Worm (Caenorhabditis elegans) whole organism, young adult: ENCODE data around the gene math-38.

ENCODE experiments used
- B0019.2 ChIP-seq: fragments of 200-800 bp; sonication (Bioruptor generic); conservative IDR thresholded peaks from 2 replicates; pipeline ENCODE4 v1.3.6; 2022; ENCODE audit warnings: missing genetic modification reagents, missing genetic modification characterization, missing compliant biosample characterization
- B0261.1 ChIP-seq: sonication (generic microtip); optimal IDR thresholded peaks from 2 replicates; lab custom pipeline; 2016; ENCODE audit warnings: mild to moderate bottlenecking, missing genetic modification characterization, moderate library complexity, missing compliant biosample characterization
- C17E4.6 ChIP-seq: fragments of 200-800 bp; sonication (Bioruptor generic); IDR thresholded peaks from 2 replicates; pipeline ENCODE4 v1.3.6; 2022; ENCODE audit warnings: missing genetic modification reagents, missing genetic modification characterization, missing compliant biosample characterization
- D2030.7 ChIP-seq: fragments of 200-800 bp; sonication (Bioruptor generic); IDR thresholded peaks from 2 replicates; pipeline ENCODE4 v1.3.6; 2022; ENCODE audit warnings: missing genetic modification reagents, missing genetic modification characterization, missing compliant biosample characterization
- F10E7.11 ChIP-seq: sonication (generic microtip); optimal IDR thresholded peaks from 2 replicates; lab custom pipeline; 2017; ENCODE audit warnings: mild to moderate bottlenecking, missing genetic modification characterization, moderate library complexity, missing compliant biosample characterization
- F22D6.2 ChIP-seq: sonication (generic microtip); optimal IDR thresholded peaks from 2 replicates; lab custom pipeline; 2016; ENCODE audit warnings: mild to moderate bottlenecking, missing genetic modification characterization, missing compliant biosample characterization
- F49E8.2 ChIP-seq: sonication (generic microtip); optimal IDR thresholded peaks from 3 replicates; lab custom pipeline; 2017; ENCODE audit warnings: missing genetic modification characterization, mild to moderate bottlenecking, missing compliant biosample characterization, antibody characterized with exemption, moderate library complexity; ENCODE audit not compliant: insufficient read depth
- F52B5.7 ChIP-seq: sonication (generic microtip); optimal IDR thresholded peaks from 2 replicates; lab custom pipeline; 2016; ENCODE audit warnings: mild to moderate bottlenecking, missing genetic modification characterization, missing compliant biosample characterization
- K11D2.4 ChIP-seq: fragments of 200-800 bp; sonication (Bioruptor generic); IDR thresholded peaks from 2 replicates; pipeline ENCODE4 v1.3.6; 2022; ENCODE audit warnings: missing genetic modification reagents, missing genetic modification characterization, missing compliant biosample characterization
- T07F8.4 ChIP-seq: sonication (generic microtip); optimal IDR thresholded peaks from 2 replicates; lab custom pipeline; 2016; ENCODE audit warnings: mild to moderate bottlenecking, missing genetic modification characterization, moderate library complexity, missing compliant biosample characterization
- Y56A3A.18 ChIP-seq: fragments of 200-800 bp; sonication (Bioruptor generic); IDR thresholded peaks from 2 replicates; pipeline ENCODE4 v1.3.6; 2022; ENCODE audit warnings: missing genetic modification reagents, missing genetic modification characterization, missing compliant biosample characterization
- Y67H2A.10 ChIP-seq: fragments of 200-800 bp; sonication (Bioruptor generic); conservative IDR thresholded peaks from 2 replicates; pipeline ENCODE4 v1.3.6; 2022; ENCODE audit warnings: missing genetic modification reagents, missing genetic modification characterization, missing compliant biosample characterization
- ama-1 ChIP-seq, 3 experiments: fragments of 150-350 bp in 1 of 3; sonication (generic microtip) in 2 of 3; optimal IDR thresholded peaks; 2 replicates each; lab custom pipeline; 2014 to 2018; ENCODE audit warnings: missing biosample characterization in 2 of 3, missing genetic modification characterization in 2 of 3, missing genetic modification reagents in 2 of 3
- attf-5 ChIP-seq: fragments of 200-800 bp; sonication (Bioruptor generic); optimal IDR thresholded peaks from 2 replicates; lab custom pipeline; 2018; ENCODE audit warnings: mild to moderate bottlenecking, missing genetic modification characterization, missing compliant biosample characterization
- bed-2 ChIP-seq: fragments of 200-800 bp; sonication (Bioruptor generic); IDR thresholded peaks from 2 replicates; pipeline ENCODE4 v1.3.6; 2022; ENCODE audit warnings: missing genetic modification reagents, missing genetic modification characterization, missing compliant biosample characterization
- egrh-3 ChIP-seq: fragments of 200-800 bp; sonication (Bioruptor generic); IDR thresholded peaks from 2 replicates; pipeline ENCODE4 v1.3.6; 2022; ENCODE audit warnings: missing genetic modification reagents, missing genetic modification characterization, missing compliant biosample characterization
- ekl-4 ChIP-seq: fragments of 200-800 bp; sonication (Bioruptor generic); IDR thresholded peaks from 2 replicates; pipeline ENCODE4 v1.3.6; 2022; ENCODE audit warnings: missing genetic modification reagents, missing genetic modification characterization, missing compliant biosample characterization
- fkh-3 ChIP-seq: sonication (generic microtip); optimal IDR thresholded peaks from 2 replicates; lab custom pipeline; 2016; ENCODE audit warnings: mild to moderate bottlenecking, missing genetic modification characterization, missing compliant biosample characterization
- him-1 ChIP-seq: sonication (generic microtip); optimal IDR thresholded peaks from 2 replicates; lab custom pipeline; 2016; ENCODE audit warnings: missing genotype, missing genetic modification reagents, missing genetic modification characterization, missing compliant biosample characterization
- hlh-12 ChIP-seq: sonication (generic microtip); optimal IDR thresholded peaks from 2 replicates; lab custom pipeline; 2016; ENCODE audit warnings: missing genetic modification characterization, missing compliant biosample characterization
- hrde-1 ChIP-seq: sonication (generic microtip); optimal IDR thresholded peaks from 2 replicates; lab custom pipeline; 2016; ENCODE audit warnings: missing genetic modification characterization, mild to moderate bottlenecking, missing compliant biosample characterization, moderate library complexity, missing genotype, missing genetic modification reagents, borderline replicate concordance
- lag-1 ChIP-seq: fragments of 200-800 bp; sonication (Bioruptor generic); IDR thresholded peaks from 2 replicates; pipeline ENCODE4 v1.3.6; 2022; ENCODE audit warnings: missing genetic modification reagents, missing genetic modification characterization, missing compliant biosample characterization
- lin-40 ChIP-seq: sonication (generic microtip); optimal IDR thresholded peaks from 2 replicates; lab custom pipeline; 2016; ENCODE audit warnings: missing genetic modification characterization, mild to moderate bottlenecking, missing compliant biosample characterization, missing genotype, missing genetic modification reagents
- lir-1 ChIP-seq: fragments of 200-800 bp; sonication (Bioruptor generic); conservative IDR thresholded peaks from 2 replicates; pipeline ENCODE4 v1.3.6; 2022; ENCODE audit warnings: missing genetic modification reagents, missing genetic modification characterization, missing compliant biosample characterization
- mxl-1 ChIP-seq: sonication (generic microtip); optimal IDR thresholded peaks from 2 replicates; lab custom pipeline; 2016; ENCODE audit warnings: missing genetic modification characterization, missing compliant biosample characterization
- nfya-2 ChIP-seq: fragments of 200-800 bp; sonication (Bioruptor generic); IDR thresholded peaks from 2 replicates; pipeline ENCODE4 v1.3.6; 2022; ENCODE audit warnings: missing genetic modification reagents, missing genetic modification characterization, missing compliant biosample characterization
- nhr-27 ChIP-seq: fragments of 200-800 bp; sonication (Bioruptor generic); optimal IDR thresholded peaks from 2 replicates; lab custom pipeline; 2018; ENCODE audit warnings: mild to moderate bottlenecking, missing genetic modification characterization, moderate library complexity, missing compliant biosample characterization
- nhr-80 ChIP-seq: sonication (generic microtip); optimal IDR thresholded peaks from 2 replicates; lab custom pipeline; 2016; ENCODE audit warnings: missing genetic modification characterization, missing compliant biosample characterization
- pha-4 ChIP-seq: fragments of 150-350 bp; sonication (generic microtip); optimal IDR thresholded peaks from 2 replicates; lab custom pipeline; 2014; ENCODE audit warnings: missing biosample characterization, missing genetic modification reagents, missing genetic modification characterization
- rec-8 ChIP-seq, 2 experiments: sonication (generic microtip); optimal IDR thresholded peaks; 2 replicates each; lab custom pipeline; 2016; ENCODE audit warnings: mild to moderate bottlenecking in 2 of 2, missing genetic modification characterization in 2 of 2, missing genetic modification reagents in 2 of 2, missing genotype in 2 of 2, missing biosample characterization in 1 of 2, missing compliant biosample characterization in 1 of 2, moderate library complexity in 1 of 2
- sea-2 ChIP-seq: fragments of 200-800 bp; sonication (Bioruptor generic); IDR thresholded peaks from 2 replicates; pipeline ENCODE4 v1.3.6; 2022; ENCODE audit warnings: missing genetic modification characterization, missing compliant biosample characterization
- snpc-1.1 ChIP-seq: sonication (generic microtip); optimal IDR thresholded peaks from 2 replicates; lab custom pipeline; 2017; ENCODE audit warnings: missing genetic modification characterization, mild to moderate bottlenecking, missing compliant biosample characterization, antibody characterized with exemption, moderate library complexity, missing genotype, missing genetic modification reagents; ENCODE audit not compliant: insufficient read depth
- somi-1 ChIP-seq: fragments of 200-800 bp; sonication (Bioruptor generic); optimal IDR thresholded peaks from 2 replicates; lab custom pipeline; 2018; ENCODE audit warnings: mild to moderate bottlenecking, missing genetic modification characterization, missing compliant biosample characterization
- tbp1 ChIP-seq: fragments of 200-800 bp; sonication (Bioruptor generic); optimal IDR thresholded peaks from 2 replicates; lab custom pipeline; 2018; ENCODE audit warnings: mild to moderate bottlenecking, missing genetic modification characterization, missing compliant biosample characterization
- unc-130 ChIP-seq: sonication (generic microtip); optimal IDR thresholded peaks from 2 replicates; lab custom pipeline; 2016; ENCODE audit warnings: missing genetic modification reagents, missing genetic modification characterization, missing compliant biosample characterization
- unc-62 ChIP-seq: fragments of 150-350 bp; optimal IDR thresholded peaks from 2 replicates; lab custom pipeline; 2014; ENCODE audit warnings: missing biosample characterization, missing genetic modification reagents, missing genetic modification characterization
- zfh-2 ChIP-seq: fragments of 200-800 bp; sonication (Bioruptor generic); conservative IDR thresholded peaks from 2 replicates; pipeline ENCODE4 v1.3.6; 2022; ENCODE audit warnings: missing genetic modification reagents, missing genetic modification characterization, missing compliant biosample characterization
- zim-3 ChIP-seq: sonication (generic microtip); optimal IDR thresholded peaks from 2 replicates; lab custom pipeline; 2017; ENCODE audit warnings: mild to moderate bottlenecking, missing genetic modification characterization, moderate library complexity, missing compliant biosample characterization
- ztf-28 ChIP-seq: fragments of 200-800 bp; sonication (Bioruptor generic); IDR thresholded peaks from 2 replicates; pipeline ENCODE4 v1.3.6; 2022; ENCODE audit warnings: missing genetic modification reagents, missing genetic modification characterization, missing compliant biosample characterization
- ztf-6 ChIP-seq: fragments of 200-800 bp; sonication (Bioruptor generic); IDR thresholded peaks from 2 replicates; pipeline ENCODE4 v1.3.6; 2022; ENCODE audit warnings: missing genetic modification reagents, missing genetic modification characterization, missing compliant biosample characterization

The math-38 gene

ce11 chrII:1618948-1619347 lies 39.2 kb upstream of the math-38 start, which contains the start of gene fbxa-166:
fbxa-166 (minus strand) TSS chrII:1619048.
- no peak for TF ChIP-seq zfh-2 (GFP tag; lab: Robert Waterston, UW)
- no peak for TF ChIP-seq pha-4 (tag; lab: Kevin White, UChicago)
- no peak for TF ChIP-seq unc-130
- TF ChIP-seq mxl-1 (tag; lab: Kevin White, UChicago): no peak
- TF ChIP-seq ekl-4 (GFP tag; lab: Robert Waterston, UW): no peak
- no peak for TF ChIP-seq bed-2
- no peak for TF ChIP-seq hrde-1 (tag; lab: Kevin White, UChicago)
- TF ChIP-seq fkh-3 (tag; lab: Kevin White, UChicago): no peak
- no peak for TF ChIP-seq Y67H2A.10 (GFP tag; lab: Robert Waterston, UW)
- TF ChIP-seq T07F8.4 (tag; lab: Kevin White, UChicago): no peak
- TF ChIP-seq nfya-2 (GFP tag; lab: Robert Waterston, UW): no peak
- TF ChIP-seq F10E7.11: no peak
- TF ChIP-seq ztf-28: no peak
- TF ChIP-seq sea-2 (GFP tag; lab: Robert Waterston, UW): no peak

- TF ChIP-seq B0019.2 (GFP tag; lab: Robert Waterston, UW) (no peak), lin-40 (tag; lab: Kevin White, UChicago) (no peak), attf-5 (GFP tag; lab: Kevin White, UChicago) (no peak), D2030.7 (GFP tag; lab: Robert Waterston, UW) (no peak), ztf-6 (GFP tag; lab: Robert Waterston, UW) (no peak), tbp1 (GFP tag; lab: Kevin White, UChicago) (no peak), F49E8.2 (no peak), zim-3 (tag; lab: Kevin White, UChicago) (no peak), F52B5.7 (tag; lab: Kevin White, UChicago) (no peak), F22D6.2 (tag; lab: Kevin White, UChicago) (no peak), somi-1 (GFP tag; lab: Kevin White, UChicago) (no peak), K11D2.4 (GFP tag; lab: Robert Waterston, UW) (no peak), nhr-80 (no peak), Y56A3A.18 (GFP tag; lab: Robert Waterston, UW) (no peak), egrh-3 (GFP tag; lab: Robert Waterston, UW) (no peak), T07F8.4 (tag; lab: Kevin White, UChicago) (no peak), hrde-1 (tag; lab: Kevin White, UChicago) (no peak)
Measured at ce11 chrII:1616382-1616781, 36.6 kb upstream of the math-38 start, which contains the start of gene fbxa-165. fbxa-165 (minus strand) TSS chrII:1616482.

ce11 chrII:1613972-1614371 lies 34.2 kb upstream of the math-38 start, which contains the start of gene fbxa-164:
fbxa-164 (minus strand) TSS chrII:1614072.
- TF ChIP-seq C17E4.6 (GFP tag; lab: Robert Waterston, UW): no peak
- TF ChIP-seq rec-8 (tag; optimal IDR thresholded peaks at IDR 0.05; lab: Kevin White, UChicago): no peak
- TF ChIP-seq snpc-1.1 (tag; lab: Kevin White, UChicago): no peak
- TF ChIP-seq nhr-27 (tag; lab: Kevin White, UChicago): no peak
- no peak for TF ChIP-seq B0261.1
- TF ChIP-seq, all 124 proteins: peak for 0

- TF ChIP-seq hlh-12 (tag; lab: Kevin White, UChicago) (no peak), bed-2 (no peak), ama-1 (optimal IDR thresholded peaks at IDR 0.05; lab: Kevin White, UChicago) (no peak), ama-1 (GFP tag; optimal IDR thresholded peaks at IDR 0.05; lab: Kevin White, UChicago) (no peak), him-1 (tag; lab: Kevin White, UChicago) (no peak), unc-62 (GFP tag; lab: Kevin White, UChicago) (no peak), lir-1 (no peak), lag-1 (no peak), sea-2 (GFP tag; lab: Robert Waterston, UW) (no peak)
- TF ChIP-seq, all 124 proteins: peak for 0
Measured at ce11 chrII:1610630-1611029, 30.8 kb upstream of the math-38 start, which contains the start of gene fbxa-163. fbxa-163 (minus strand) TSS chrII:1610730.
